Worm (Caenorhabditis elegans) whole organism, midembryonic: ENCODE results near the gene cpr-6.
A peak's percentile ranks its signal among the peaks of the same experiment; 100 is the strongest.

Experiments
- T22C8.4 ChIP-seq: fragments of 200-800 bp; sonication (Bioruptor generic); IDR thresholded peaks from 2 replicates; pipeline ENCODE4 v1.3.6; 2022; ENCODE audit warnings: missing genetic modification characterization, missing compliant biosample characterization
- cog-1 ChIP-seq: sonication (generic microtip); optimal IDR thresholded peaks from 2 replicates; lab custom pipeline; 2016; ENCODE audit warnings: missing genetic modification characterization, missing compliant biosample characterization
- flt-1 ChIP-seq: fragments of 200-800 bp; sonication (Bioruptor generic); IDR thresholded peaks from 2 replicates; pipeline ENCODE4 v1.3.6; 2022; ENCODE audit warnings: missing genetic modification characterization, missing compliant biosample characterization
- klf-2 ChIP-seq: fragments of 200-800 bp; sonication (Bioruptor generic); conservative IDR thresholded peaks from 2 replicates; pipeline ENCODE4 v1.3.6; 2022; ENCODE audit warnings: missing genetic modification reagents, missing genetic modification characterization, missing compliant biosample characterization
- med-1 ChIP-seq: sonication (generic microtip); optimal IDR thresholded peaks from 2 replicates; lab custom pipeline; 2017; ENCODE audit warnings: missing genetic modification characterization, mild to moderate bottlenecking, missing compliant biosample characterization, antibody characterized with exemption, missing genetic modification reagents; ENCODE audit not compliant: insufficient read depth
- ref-1 ChIP-seq: fragments of 200-800 bp; sonication (Bioruptor generic); conservative IDR thresholded peaks from 2 replicates; pipeline ENCODE4 v1.3.6; 2022; ENCODE audit warnings: missing genetic modification reagents, missing genetic modification characterization, missing compliant biosample characterization
- tab-1 ChIP-seq: fragments of 200-800 bp; sonication (Bioruptor generic); IDR thresholded peaks from 2 replicates; pipeline ENCODE4 v1.3.6; 2022; ENCODE audit warnings: missing genetic modification characterization, missing compliant biosample characterization
- ztf-23 ChIP-seq: fragments of 200-800 bp; sonication (Bioruptor generic); IDR thresholded peaks from 2 replicates; pipeline ENCODE4 v1.3.6; 2022; ENCODE audit warnings: missing genetic modification reagents, missing genetic modification characterization, missing compliant biosample characterization
- ztf-29 ChIP-seq: fragments of 200-800 bp; sonication (Bioruptor generic); IDR thresholded peaks from 2 replicates; pipeline ENCODE4 v1.3.6; 2022; ENCODE audit warnings: missing genetic modification reagents, missing genetic modification characterization, missing compliant biosample characterization

cpr-6 gene

DNA sequence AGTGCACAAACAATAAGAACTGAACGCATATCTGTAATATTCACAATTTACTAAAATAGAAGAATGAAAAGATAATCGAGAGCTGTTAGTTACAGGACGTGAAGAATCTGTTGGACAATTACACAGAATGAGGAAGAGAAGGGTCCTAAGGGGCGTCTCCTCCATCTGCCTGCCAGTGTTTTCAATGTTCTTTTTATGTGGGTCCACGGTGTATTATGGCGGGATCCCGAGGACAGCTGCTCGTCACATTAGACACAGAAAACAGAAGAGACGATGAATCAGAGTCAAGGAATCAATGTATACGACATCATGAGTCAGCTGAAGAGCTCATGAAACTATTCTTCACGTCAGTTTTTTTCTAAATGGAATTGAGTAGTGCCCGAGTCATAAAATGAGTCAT, 9.9 kb upstream of the cpr-6 start, which contains the start of gene ttr-6:
ttr-6 (minus strand) TSS at position 33 of the 400 bp plus-strand sequence.
- TF ChIP-seq T22C8.4 (GFP tag; lab: Robert Waterston, UW) = no peak
- no peak for TF ChIP-seq ztf-23
- TF ChIP-seq cog-1 = no peak
- no peak for TF ChIP-seq ref-1 (GFP tag; lab: Robert Waterston, UW)
- TF ChIP-seq flt-1 = no peak
- TF ChIP-seq klf-2 = no peak
- TF ChIP-seq med-1 = no peak
- no peak for TF ChIP-seq ztf-29 (GFP tag; lab: Robert Waterston, UW)
- TF ChIP-seq tab-1 = no peak

DNA sequence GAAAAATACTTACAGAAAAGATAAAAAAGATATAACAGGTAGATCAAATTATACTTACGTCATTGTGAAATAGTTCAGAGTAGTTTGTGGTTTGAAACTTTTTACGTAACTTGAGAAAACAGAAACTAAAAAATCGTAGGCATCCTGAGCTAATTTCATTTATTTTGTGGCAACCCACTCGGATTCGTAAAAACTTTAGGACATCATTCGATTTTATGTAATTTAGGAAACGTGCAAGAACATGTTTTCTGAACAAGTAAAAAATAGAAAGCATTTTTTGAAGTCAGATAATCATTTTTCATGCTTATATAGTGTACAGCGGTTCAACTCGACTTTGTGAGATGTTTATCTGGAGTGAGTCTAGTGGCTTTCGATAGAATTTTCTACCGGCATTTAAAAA, 8.3 kb upstream of the cpr-6 start, which contains the start of gene hic-1:
hic-1 (minus strand) TSS at position 101 of the 400 bp plus-strand sequence.
- no peak for TF ChIP-seq med-1
- no peak for TF ChIP-seq ref-1 (GFP tag; lab: Robert Waterston, UW)
- TF ChIP-seq flt-1 = no peak
- no peak for TF ChIP-seq ztf-29 (GFP tag; lab: Robert Waterston, UW)
- no peak for TF ChIP-seq ztf-23
- no peak for TF ChIP-seq tab-1
- TF ChIP-seq klf-2 = no peak
- no peak for TF ChIP-seq T22C8.4 (GFP tag; lab: Robert Waterston, UW)
- TF ChIP-seq cog-1 = no peak

DNA sequence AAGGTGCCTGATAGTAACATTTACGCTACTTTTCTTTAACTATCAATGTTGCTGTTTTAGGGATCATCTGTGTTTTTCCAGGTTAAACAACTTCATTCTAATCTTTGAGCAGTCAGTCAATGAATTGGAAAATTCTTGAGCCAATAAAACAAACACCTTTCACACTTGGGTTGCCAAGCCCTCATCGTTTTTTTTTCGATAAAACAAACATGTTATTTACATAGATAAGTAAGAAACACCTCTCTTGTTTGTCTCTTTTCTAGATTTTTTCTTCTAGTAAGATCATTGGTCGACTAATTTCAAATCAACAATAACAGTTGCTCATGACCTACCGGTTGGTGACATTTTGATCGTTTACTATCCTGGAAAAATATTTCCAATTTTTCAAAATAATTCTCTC, 5.0 kb upstream of the cpr-6 start:
- TF ChIP-seq klf-2 (no peak), med-1 (no peak), tab-1 (no peak), ref-1 (GFP tag; lab: Robert Waterston, UW) (no peak), T22C8.4 (GFP tag; lab: Robert Waterston, UW) (no peak), ztf-23 (no peak), cog-1 (no peak), ztf-29 (GFP tag; lab: Robert Waterston, UW) (no peak), flt-1 (no peak)

DNA sequence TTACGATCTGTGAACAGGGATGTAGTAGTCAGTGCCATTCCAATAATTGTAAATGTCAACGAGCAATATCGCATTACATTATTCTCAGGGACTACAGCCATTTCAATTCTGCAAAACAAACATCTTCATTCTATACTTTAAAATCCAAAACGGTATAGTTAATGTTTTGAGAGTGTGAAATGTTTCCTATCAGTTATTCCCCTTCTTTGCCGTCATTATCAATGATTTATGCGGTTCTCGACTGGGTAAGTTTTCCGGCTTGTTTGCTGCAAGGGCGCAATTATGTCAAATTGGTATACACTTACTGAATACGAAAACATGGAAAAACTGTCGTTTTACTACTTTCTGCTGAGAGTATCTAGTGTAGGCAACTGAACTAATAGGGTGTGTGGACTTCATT, 3.9 kb upstream of the cpr-6 start, which contains the start of gene F23G4.1:
F23G4.1 (minus strand) TSS at position 101 of the 400 bp plus-strand sequence.
- TF ChIP-seq ztf-23 (no peak), ztf-29 (GFP tag; lab: Robert Waterston, UW) (no peak), cog-1 (no peak), tab-1 (no peak), klf-2 (no peak)

DNA sequence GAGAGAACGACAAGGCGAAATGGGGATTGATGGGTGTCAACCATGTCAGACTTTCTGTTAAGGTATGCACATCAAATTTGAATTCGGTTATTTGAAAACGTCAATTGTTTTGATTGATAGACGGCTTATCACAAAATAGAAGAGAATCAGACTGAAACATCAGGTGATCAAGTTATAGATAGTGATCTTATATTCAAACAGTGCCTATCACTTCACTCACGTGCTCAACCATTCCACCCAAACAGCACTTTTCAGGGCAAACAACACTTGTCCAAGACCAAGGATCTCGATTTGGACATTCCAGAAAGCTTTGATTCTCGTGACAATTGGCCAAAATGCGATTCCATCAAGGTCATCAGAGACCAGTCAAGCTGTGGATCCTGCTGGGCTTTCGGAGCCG, 592 bp downstream of the cpr-6 start:
- no peak for TF ChIP-seq tab-1
- no peak for TF ChIP-seq flt-1
- no peak for TF ChIP-seq ztf-29 (GFP tag; lab: Robert Waterston, UW)
- no peak for TF ChIP-seq med-1
- TF ChIP-seq klf-2 = no peak

DNA sequence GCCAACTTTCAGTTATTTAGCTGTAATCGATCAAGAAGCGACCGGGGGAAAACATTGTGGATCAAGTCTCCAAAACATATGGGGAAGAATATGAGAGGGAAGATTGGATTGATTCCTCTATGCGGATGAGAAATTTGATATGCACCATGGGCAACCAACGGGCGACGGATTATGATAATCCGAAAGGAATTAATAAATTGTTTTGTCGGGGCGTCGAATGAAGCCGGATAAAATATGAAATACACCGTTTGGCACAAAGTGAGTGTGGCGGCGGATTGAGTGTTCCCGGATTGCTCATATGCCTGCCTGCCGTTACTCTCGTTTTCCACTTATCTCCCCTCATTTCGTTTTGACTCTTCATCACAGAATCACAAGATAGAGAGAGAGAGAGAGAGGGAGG, 2.2 kb downstream of the cpr-6 start:
- TF ChIP-seq cog-1 = no peak
- no peak for TF ChIP-seq T22C8.4 (GFP tag; lab: Robert Waterston, UW)
- TF ChIP-seq med-1 = no peak
- TF ChIP-seq klf-2 = no peak
- TF ChIP-seq ztf-29 (GFP tag; lab: Robert Waterston, UW) = no peak
- no peak for TF ChIP-seq ref-1 (GFP tag; lab: Robert Waterston, UW)
- no peak for TF ChIP-seq flt-1

DNA sequence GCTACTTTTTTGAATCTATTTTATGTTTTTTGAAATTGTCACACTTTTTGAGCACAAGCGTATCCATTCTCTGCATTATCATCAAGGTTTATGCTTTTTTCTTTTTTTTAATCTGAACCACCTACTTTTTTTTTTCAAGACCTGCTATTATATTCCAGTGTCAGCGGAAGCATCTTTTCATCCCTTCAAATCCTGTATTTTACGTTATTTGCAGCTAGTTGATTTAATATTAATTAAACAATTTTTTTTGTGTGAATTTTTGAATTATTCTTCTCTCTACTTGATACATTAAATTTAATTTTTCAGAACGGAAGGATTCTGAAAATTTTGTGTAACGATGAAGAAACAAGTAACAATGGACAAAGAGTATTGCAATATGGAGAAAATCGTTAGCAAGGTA, 2.7 kb downstream of the cpr-6 start, which contains the start of gene C25B8.8:
C25B8.8 (plus strand) TSS at position 301 of the 400 bp plus-strand sequence.
- TF ChIP-seq klf-2 (no peak), ztf-29 (GFP tag; lab: Robert Waterston, UW) (no peak), ref-1 (GFP tag; lab: Robert Waterston, UW) (no peak), flt-1 (no peak), med-1 (no peak), ztf-23 (no peak), T22C8.4 (GFP tag; lab: Robert Waterston, UW) (no peak), cog-1 (no peak), tab-1 (no peak)

DNA sequence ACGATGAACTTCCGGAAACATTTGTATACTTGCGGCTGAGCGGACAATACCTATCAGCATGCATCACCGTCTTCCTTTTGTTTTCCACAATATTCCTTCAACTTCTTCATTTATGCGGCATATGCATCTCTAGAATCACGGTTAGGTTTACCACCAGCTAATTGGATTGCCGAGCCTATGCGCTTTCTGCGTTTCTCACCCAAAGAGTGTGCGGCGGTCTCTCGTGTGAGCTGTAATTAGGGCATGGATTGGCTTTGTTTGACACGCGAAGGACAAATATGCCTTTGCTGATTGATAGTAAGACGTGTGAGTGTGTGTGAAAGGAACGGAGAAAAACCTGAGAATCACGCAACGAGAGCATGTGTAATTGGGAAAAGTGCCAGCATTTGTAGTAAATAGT, 6.5 kb downstream of the cpr-6 start:
- TF ChIP-seq ztf-23 (no peak), cog-1 (no peak), ztf-29 (GFP tag; lab: Robert Waterston, UW) (no peak), tab-1 (no peak), med-1 (no peak), klf-2 (no peak), ref-1 (GFP tag; lab: Robert Waterston, UW) (no peak), T22C8.4 (GFP tag; lab: Robert Waterston, UW) (no peak), flt-1 (no peak)

DNA sequence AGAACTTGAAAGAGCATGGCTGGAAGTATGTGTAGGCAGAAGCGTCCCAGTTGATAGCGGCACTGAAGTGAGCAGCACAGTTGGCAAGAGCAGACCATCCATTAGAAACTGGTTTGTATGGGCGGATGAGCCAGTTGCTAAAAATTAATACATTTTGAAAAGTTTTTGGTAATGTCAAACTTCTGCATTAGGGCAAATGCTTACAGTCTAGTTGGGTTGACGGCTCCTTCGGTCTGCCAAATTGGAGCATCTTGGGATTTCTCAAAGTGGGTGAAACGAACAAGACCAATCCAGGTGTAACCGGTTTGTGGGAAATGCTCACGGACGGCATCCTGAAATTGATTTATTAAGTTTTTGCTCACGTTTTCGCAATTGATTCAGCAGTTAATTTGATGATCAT, 10.6 kb downstream of the cpr-6 start:
- no peak for TF ChIP-seq ztf-23
- no peak for TF ChIP-seq klf-2

DNA sequence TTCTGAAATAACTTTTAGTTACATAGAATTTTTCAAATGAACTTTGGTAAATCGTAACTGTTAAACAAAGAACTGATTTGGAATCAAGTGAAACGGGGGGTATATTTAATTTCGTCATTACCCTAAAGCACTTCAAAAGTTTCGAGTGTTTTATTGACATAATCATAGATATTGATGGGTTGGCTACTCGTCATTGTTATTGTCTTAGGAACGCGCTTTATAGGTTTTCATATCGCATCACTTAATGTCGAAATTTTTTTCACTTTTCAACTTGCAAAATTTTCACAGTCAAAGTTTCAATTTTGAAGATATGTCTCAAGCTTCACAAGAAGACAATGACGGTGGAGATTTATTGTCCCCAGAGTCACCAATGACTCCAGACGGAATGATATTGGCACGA, 11.7 kb downstream of the cpr-6 start, which contains the start of gene kqt-1:
kqt-1 (plus strand) TSS at position 301 of the 400 bp plus-strand sequence.
- TF ChIP-seq ztf-23 (no peak), T22C8.4 (GFP tag; lab: Robert Waterston, UW) (no peak), cog-1 (no peak), klf-2 (no peak)

DNA sequence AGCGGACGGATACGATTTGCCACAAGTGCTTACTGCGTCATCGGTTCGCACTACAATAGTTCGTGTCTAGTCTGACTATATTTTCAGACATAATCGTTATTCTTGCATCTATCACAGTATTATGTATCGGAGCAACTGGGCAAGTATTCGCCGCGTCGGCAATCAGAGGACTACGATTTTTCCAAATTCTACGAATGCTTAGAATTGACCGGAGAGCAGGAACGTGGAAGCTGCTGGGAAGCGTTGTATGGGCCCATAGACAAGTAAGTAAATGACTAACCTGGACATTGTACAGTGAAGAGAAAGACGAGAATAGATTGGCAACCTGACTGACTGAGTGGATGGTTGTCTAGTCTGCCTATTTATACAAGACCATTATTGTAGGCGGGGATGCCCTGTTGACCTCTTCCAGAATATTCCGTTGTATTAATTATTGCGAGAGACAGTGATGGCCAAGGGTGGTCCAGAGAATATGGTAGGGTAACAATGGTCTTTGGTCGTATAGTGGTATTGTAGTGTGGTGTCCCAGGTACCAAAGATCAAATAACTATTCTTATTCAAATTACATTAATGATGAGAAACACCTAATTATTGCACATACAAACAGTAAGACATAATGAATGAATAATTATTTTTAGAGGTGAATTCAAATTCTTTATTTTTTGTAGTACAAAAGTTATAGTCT, 15.7 kb downstream of the cpr-6 start, which contains the start of gene clec-266:
clec-266 (minus strand) TSS at position 364 of the 685 bp plus-strand sequence.
- TF ChIP-seq klf-2 (no peak), flt-1 (0 out of 2 replicates have a peak, but pooled peaks have one; percentile 23)

DNA sequence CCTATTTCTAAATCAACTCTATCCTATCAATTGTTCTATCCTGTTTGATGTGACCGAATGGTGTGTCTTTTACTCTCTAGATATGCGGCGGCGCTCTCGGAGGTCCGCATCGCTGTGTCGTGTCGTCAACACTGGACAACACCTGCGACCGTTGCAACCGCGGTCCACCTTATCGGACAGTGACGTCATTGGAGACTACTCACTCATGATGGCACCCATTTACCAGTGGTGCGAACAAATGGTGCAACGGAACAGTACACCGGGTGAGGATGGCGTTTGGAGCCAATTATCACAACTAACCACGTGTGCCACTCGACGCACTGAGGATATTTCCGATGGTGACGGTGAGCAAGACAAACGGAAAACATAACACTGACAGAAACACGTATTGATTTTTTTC, 18.3 kb downstream of the cpr-6 start:
- TF ChIP-seq klf-2 (no peak), ref-1 (GFP tag; lab: Robert Waterston, UW) (no peak), ztf-23 (no peak), ztf-29 (GFP tag; lab: Robert Waterston, UW) (no peak), T22C8.4 (GFP tag; lab: Robert Waterston, UW) (no peak), tab-1 (no peak), cog-1 (no peak), med-1 (no peak), flt-1 (no peak)
